Worm (Caenorhabditis elegans) whole organism, young adult: ENCODE data around the gene Y10G11A.1.
A peak's percentile ranks its signal among the peaks of the same experiment; 100 is the strongest.

ENCODE experiments used
- C06A6.2 ChIP-seq: fragments of 200-800 bp; sonication (Bioruptor generic); conservative IDR thresholded peaks from 2 replicates; pipeline ENCODE4 v1.3.6; 2022; ENCODE audit warnings: missing genetic modification characterization, missing compliant biosample characterization
- D2030.7 ChIP-seq: fragments of 200-800 bp; sonication (Bioruptor generic); IDR thresholded peaks from 2 replicates; pipeline ENCODE4 v1.3.6; 2022; ENCODE audit warnings: missing genetic modification reagents, missing genetic modification characterization, missing compliant biosample characterization
- F23B12.7 ChIP-seq: sonication (generic microtip); optimal IDR thresholded peaks from 2 replicates; lab custom pipeline; 2017; ENCODE audit warnings: missing genetic modification characterization, mild to moderate bottlenecking, missing compliant biosample characterization, antibody characterized with exemption, moderate library complexity; ENCODE audit not compliant: insufficient read depth
- F55B11.4 ChIP-seq: sonication (generic microtip); optimal IDR thresholded peaks from 2 replicates; lab custom pipeline; 2016; ENCODE audit warnings: missing compliant biosample characterization, missing genetic modification characterization, borderline replicate concordance; ENCODE audit not compliant: insufficient read depth
- F57A8.1 ChIP-seq: fragments of 200-800 bp; sonication (Bioruptor generic); optimal IDR thresholded peaks from 2 replicates; lab custom pipeline; 2018; ENCODE audit warnings: mild to moderate bottlenecking, missing genetic modification characterization, moderate library complexity, missing compliant biosample characterization
- F57C9.4 ChIP-seq: sonication (generic microtip); optimal IDR thresholded peaks from 2 replicates; lab custom pipeline; 2017; ENCODE audit warnings: mild to moderate bottlenecking, missing genetic modification characterization, missing compliant biosample characterization
- T26A5.8 ChIP-seq: sonication (generic microtip); optimal IDR thresholded peaks from 2 replicates; lab custom pipeline; 2016; ENCODE audit warnings: missing genetic modification characterization, missing compliant biosample characterization
- ZK185.1 ChIP-seq: sonication (generic microtip); optimal IDR thresholded peaks from 2 replicates; lab custom pipeline; 2016; ENCODE audit warnings: mild to moderate bottlenecking, missing genetic modification characterization, missing compliant biosample characterization; ENCODE audit not compliant: poor library complexity, severe bottlenecking
- athp-1 ChIP-seq: sonication (generic microtip); optimal IDR thresholded peaks from 2 replicates; lab custom pipeline; 2017; ENCODE audit warnings: mild to moderate bottlenecking, missing genetic modification characterization, missing compliant biosample characterization
- attf-6 ChIP-seq: fragments of 200-800 bp; sonication (Bioruptor generic); IDR thresholded peaks from 2 replicates; pipeline ENCODE4 v1.3.6; 2022; ENCODE audit warnings: missing genetic modification reagents, missing genetic modification characterization, missing compliant biosample characterization
- bed-2 ChIP-seq: fragments of 200-800 bp; sonication (Bioruptor generic); IDR thresholded peaks from 2 replicates; pipeline ENCODE4 v1.3.6; 2022; ENCODE audit warnings: missing genetic modification reagents, missing genetic modification characterization, missing compliant biosample characterization
- cebp-2 ChIP-seq: fragments of 200-800 bp; sonication (Bioruptor generic); IDR thresholded peaks from 2 replicates; pipeline ENCODE4 v1.3.6; 2022; ENCODE audit warnings: missing genetic modification characterization, missing compliant biosample characterization
- ceh-100 ChIP-seq: fragments of 200-800 bp; sonication (Bioruptor generic); IDR thresholded peaks from 2 replicates; pipeline ENCODE4 v1.3.6; 2022; ENCODE audit warnings: missing genetic modification reagents, missing genetic modification characterization, missing compliant biosample characterization
- ceh-91 ChIP-seq: fragments of 200-800 bp; sonication (Bioruptor generic); IDR thresholded peaks from 2 replicates; pipeline ENCODE4 v1.3.6; 2022; ENCODE audit warnings: missing genetic modification reagents, missing genetic modification characterization, missing compliant biosample characterization
- chd-7 ChIP-seq: sonication (generic microtip); optimal IDR thresholded peaks from 2 replicates; lab custom pipeline; 2016; ENCODE audit warnings: mild to moderate bottlenecking, missing genetic modification characterization, moderate library complexity, missing compliant biosample characterization
- dox-1 ChIP-seq: fragments of 200-800 bp; sonication (Bioruptor generic); IDR thresholded peaks from 2 replicates; pipeline ENCODE4 v1.3.6; 2022; ENCODE audit warnings: missing genetic modification reagents, missing genetic modification characterization, missing compliant biosample characterization
- ets-4 ChIP-seq: fragments of 200-800 bp; sonication (Bioruptor generic); optimal IDR thresholded peaks from 2 replicates; lab custom pipeline; 2018; ENCODE audit warnings: mild to moderate bottlenecking, missing genetic modification characterization, missing compliant biosample characterization
- fkh-3 ChIP-seq: sonication (generic microtip); optimal IDR thresholded peaks from 2 replicates; lab custom pipeline; 2016; ENCODE audit warnings: mild to moderate bottlenecking, missing genetic modification characterization, missing compliant biosample characterization
- hlh-26 ChIP-seq: fragments of 200-800 bp; sonication (Bioruptor generic); conservative IDR thresholded peaks from 2 replicates; pipeline ENCODE4 v1.3.6; 2022; ENCODE audit warnings: missing genetic modification reagents, missing genetic modification characterization, missing compliant biosample characterization
- hmg-1.2 ChIP-seq: fragments of 200-800 bp; sonication (Bioruptor generic); IDR thresholded peaks from 2 replicates; pipeline ENCODE4 v1.3.6; 2022; ENCODE audit warnings: missing genetic modification reagents, missing genetic modification characterization, missing compliant biosample characterization
- hmg-20 ChIP-seq: fragments of 200-800 bp; sonication (Bioruptor generic); IDR thresholded peaks from 2 replicates; pipeline ENCODE4 v1.3.6; 2022; ENCODE audit warnings: missing genetic modification reagents, missing genetic modification characterization, missing compliant biosample characterization
- hrde-1 ChIP-seq: sonication (generic microtip); optimal IDR thresholded peaks from 2 replicates; lab custom pipeline; 2016; ENCODE audit warnings: missing genetic modification characterization, mild to moderate bottlenecking, missing compliant biosample characterization, moderate library complexity, missing genotype, missing genetic modification reagents, borderline replicate concordance
- let-526 ChIP-seq: fragments of 200-800 bp; sonication (Bioruptor generic); IDR thresholded peaks from 2 replicates; pipeline ENCODE4 v1.3.6; 2022; ENCODE audit warnings: missing genetic modification reagents, missing genetic modification characterization, missing compliant biosample characterization
- madf-8 ChIP-seq: fragments of 200-800 bp; sonication (Bioruptor generic); conservative IDR thresholded peaks from 2 replicates; pipeline ENCODE4 v1.3.6; 2022; ENCODE audit warnings: missing genetic modification reagents, missing genetic modification characterization, missing compliant biosample characterization
- nfya-1 ChIP-seq: sonication (generic microtip); optimal IDR thresholded peaks from 2 replicates; lab custom pipeline; 2017; ENCODE audit warnings: antibody characterized with exemption, missing compliant biosample characterization, missing genetic modification characterization, borderline replicate concordance; ENCODE audit not compliant: insufficient read depth
- nfya-2 ChIP-seq: fragments of 200-800 bp; sonication (Bioruptor generic); IDR thresholded peaks from 2 replicates; pipeline ENCODE4 v1.3.6; 2022; ENCODE audit warnings: missing genetic modification reagents, missing genetic modification characterization, missing compliant biosample characterization
- nhr-120 ChIP-seq: fragments of 200-800 bp; sonication (Bioruptor generic); IDR thresholded peaks from 2 replicates; pipeline ENCODE4 v1.3.6; 2022; ENCODE audit warnings: missing genetic modification characterization, missing compliant biosample characterization
- nhr-90 ChIP-seq: sonication (generic microtip); optimal IDR thresholded peaks from 2 replicates; lab custom pipeline; 2016; ENCODE audit warnings: missing genotype, mild to moderate bottlenecking, missing genetic modification characterization, missing compliant biosample characterization
- rec-8 ChIP-seq, 2 experiments: sonication (generic microtip); optimal IDR thresholded peaks; 2 replicates each; lab custom pipeline; 2016; ENCODE audit warnings: mild to moderate bottlenecking in 2 of 2, missing genetic modification characterization in 2 of 2, missing genetic modification reagents in 2 of 2, missing genotype in 2 of 2, missing biosample characterization in 1 of 2, missing compliant biosample characterization in 1 of 2, moderate library complexity in 1 of 2
- repo-1 ChIP-seq: sonication (generic microtip); optimal IDR thresholded peaks from 2 replicates; lab custom pipeline; 2017; ENCODE audit warnings: mild to moderate bottlenecking, missing genetic modification characterization, missing compliant biosample characterization
- sea-2 ChIP-seq: fragments of 200-800 bp; sonication (Bioruptor generic); IDR thresholded peaks from 2 replicates; pipeline ENCODE4 v1.3.6; 2022; ENCODE audit warnings: missing genetic modification characterization, missing compliant biosample characterization
- snpc-1.3 ChIP-seq: sonication (generic microtip); optimal IDR thresholded peaks from 2 replicates; lab custom pipeline; 2017; ENCODE audit warnings: missing genetic modification characterization, mild to moderate bottlenecking, missing compliant biosample characterization, antibody characterized with exemption, moderate library complexity, missing genotype, missing genetic modification reagents; ENCODE audit not compliant: insufficient read depth
- snpc-3.4 ChIP-seq: sonication (generic microtip); optimal IDR thresholded peaks from 2 replicates; lab custom pipeline; 2017; ENCODE audit warnings: missing genetic modification characterization, mild to moderate bottlenecking, missing compliant biosample characterization, antibody characterized with exemption, moderate library complexity, missing genotype, missing genetic modification reagents
- snpc-4 ChIP-seq, 5 experiments: fragments of 150-350 bp in 1 of 5; sonication (generic microtip) in 4 of 5; optimal IDR thresholded peaks; 2 replicates each; lab custom pipeline; 2014 to 2018; ENCODE audit warnings: missing genetic modification characterization in 5 of 5, missing biosample characterization in 3 of 5, antibody characterized with exemption in 2 of 5, mild to moderate bottlenecking in 2 of 5, missing compliant biosample characterization in 2 of 5, missing genotype in 2 of 5, moderate library complexity in 2 of 5, missing genetic modification reagents in 1 of 5
- tlf-1 ChIP-seq: fragments of 200-800 bp; sonication (Bioruptor generic); optimal IDR thresholded peaks from 2 replicates; lab custom pipeline; 2018; ENCODE audit warnings: mild to moderate bottlenecking, missing genetic modification characterization, missing compliant biosample characterization
- unc-130 ChIP-seq: sonication (generic microtip); optimal IDR thresholded peaks from 2 replicates; lab custom pipeline; 2016; ENCODE audit warnings: missing genetic modification reagents, missing genetic modification characterization, missing compliant biosample characterization
- xnd-1 ChIP-seq: sonication (generic microtip); optimal IDR thresholded peaks from 2 replicates; lab custom pipeline; 2016; ENCODE audit warnings: missing genotype, missing genetic modification reagents, missing genetic modification characterization, missing compliant biosample characterization
- ztf-18 ChIP-seq: sonication (generic microtip); optimal IDR thresholded peaks from 2 replicates; lab custom pipeline; 2016; ENCODE audit warnings: missing genotype, mild to moderate bottlenecking, missing genetic modification characterization, missing compliant biosample characterization
- ztf-25 ChIP-seq: fragments of 200-800 bp; sonication (Bioruptor generic); IDR thresholded peaks from 2 replicates; pipeline ENCODE4 v1.3.6; 2022; ENCODE audit warnings: missing genetic modification reagents, missing genetic modification characterization, missing compliant biosample characterization
- ztf-26 ChIP-seq: sonication (generic microtip); optimal IDR thresholded peaks from 2 replicates; lab custom pipeline; 2017; ENCODE audit warnings: missing genetic modification characterization, missing compliant biosample characterization
- ztf-3 ChIP-seq: fragments of 200-800 bp; sonication (Bioruptor generic); optimal IDR thresholded peaks from 2 replicates; lab custom pipeline; 2018; ENCODE audit warnings: mild to moderate bottlenecking, missing genetic modification characterization, missing compliant biosample characterization

Gene Y10G11A.1

ce11 chrIV:16399776-16400368 lies 24.6 kb upstream of the Y10G11A.1 start, which contains the start of gene Y65A5A.1 (continued):
- no peak for TF ChIP-seq nfya-2 (GFP tag; lab: Robert Waterston, UW)
- TF ChIP-seq sea-2 (GFP tag; lab: Robert Waterston, UW): no peak
- peak; percentile 81 for TF ChIP-seq snpc-3.4 (tag; lab: Kevin White, UChicago)
- TF ChIP-seq ZK185.1: peak; percentile 67
- TF ChIP-seq snpc-4 (GFP tag; optimal IDR thresholded peaks at IDR 0.05; lab: Kevin White, UChicago): peak; percentile 79
- peak; percentile 6 to 94 (median 90) for TF ChIP-seq snpc-4 (tag; optimal IDR thresholded peaks at IDR 0.05; lab: Kevin White, UChicago)
- TF ChIP-seq ztf-25: peak; percentile 70; the same call in 1 of the 2 replicates
- TF ChIP-seq nfya-1 (tag; lab: Kevin White, UChicago): no peak
- TF ChIP-seq ztf-18 (tag; lab: Kevin White, UChicago): peak; percentile 61
- peak; percentile 93 for TF ChIP-seq attf-6
- peak; percentile 19 for TF ChIP-seq repo-1 (tag; lab: Kevin White, UChicago)
- TF ChIP-seq tlf-1: no peak
- TF ChIP-seq rec-8 (tag; optimal IDR thresholded peaks at IDR 0.05; lab: Kevin White, UChicago): peak in 1 of 2 experiments; percentile 12

ce11 chrIV:16400412-16401381 lies 23.7 kb upstream of the Y10G11A.1 start:
- no peak for TF ChIP-seq ceh-91
- peak; percentile 74 for TF ChIP-seq F23B12.7 (tag; lab: Kevin White, UChicago)
- TF ChIP-seq fkh-3 (tag; lab: Kevin White, UChicago): no peak
- 0 out of 2 replicates have a peak, but pooled peaks have one; percentile 13 for TF ChIP-seq nhr-120
- TF ChIP-seq hlh-26 (GFP tag; lab: Robert Waterston, UW): no peak
- TF ChIP-seq cebp-2 (GFP tag; lab: Robert Waterston, UW): no peak
- TF ChIP-seq bed-2 (GFP tag; lab: Robert Waterston, UW): no peak
- no peak for TF ChIP-seq ets-4 (GFP tag; lab: Kevin White, UChicago)
- 0 out of 2 replicates have a peak, but pooled peaks have one; percentile 40 for TF ChIP-seq let-526 (GFP tag; lab: Robert Waterston, UW)
- TF ChIP-seq tlf-1: no peak
- no peak for TF ChIP-seq madf-8 (GFP tag; lab: Robert Waterston, UW)
- peak; percentile 69 for TF ChIP-seq snpc-1.3 (tag; lab: Kevin White, UChicago)
- TF ChIP-seq unc-130 (GFP tag; lab: Kevin White, UChicago): peak; percentile 61
- TF ChIP-seq hrde-1 (tag; lab: Kevin White, UChicago): peak; percentile 39
- no peak for TF ChIP-seq F57A8.1 (GFP tag; lab: Kevin White, UChicago)
- peak; percentile 89 for TF ChIP-seq snpc-4 (GFP tag; optimal IDR thresholded peaks at IDR 0.05; lab: Kevin White, UChicago)
- peak in 3 of 4 experiments; percentile 76 to 96 (median 88) for TF ChIP-seq snpc-4 (tag; optimal IDR thresholded peaks at IDR 0.05; lab: Kevin White, UChicago)
- no peak for TF ChIP-seq ZK185.1
- TF ChIP-seq F55B11.4: no peak
- no peak for TF ChIP-seq xnd-1
- peak; percentile 64 for TF ChIP-seq T26A5.8 (tag; lab: Kevin White, UChicago)
- TF ChIP-seq hmg-1.2 (GFP tag; lab: Robert Waterston, UW): peak; percentile 75
- peak; percentile 90 for TF ChIP-seq nhr-90
- no peak for TF ChIP-seq F57C9.4 (tag; lab: Kevin White, UChicago)
- TF ChIP-seq dox-1 (GFP tag; lab: Robert Waterston, UW): peak; percentile 79
- no peak for TF ChIP-seq hmg-20 (GFP tag; lab: Robert Waterston, UW)
- peak; percentile 86 for TF ChIP-seq D2030.7 (GFP tag; lab: Robert Waterston, UW)
- TF ChIP-seq C06A6.2 (GFP tag; lab: Robert Waterston, UW): no peak
- TF ChIP-seq ztf-3 (GFP tag; lab: Kevin White, UChicago): no peak
- TF ChIP-seq athp-1 (tag; lab: Kevin White, UChicago): peak; percentile 68
- no peak for TF ChIP-seq ceh-100 (GFP tag; lab: Robert Waterston, UW)
- TF ChIP-seq chd-7 (tag; lab: Kevin White, UChicago): peak; percentile 25
- peak; percentile 5 for TF ChIP-seq ztf-26 (tag; lab: Kevin White, UChicago)
